Worm (Caenorhabditis elegans): ENCODE data around the gene srx-114.

The srx-114 gene

ce11 chrII:5420947-5421614, 11.9 kb downstream of the srx-114 start, which contains the start of gene tofu-6 (continued):
- TF ChIP-seq dve-1 (tag; optimal IDR thresholded peaks at IDR 0.05; ENCODE audit: insufficient read depth) (no peak), nhr-11 (tag; optimal IDR thresholded peaks at IDR 0.05) (no peak), madf-5 (GFP tag; IDR thresholded peaks at IDR 0.05) (no peak), unc-39 (tag; optimal IDR thresholded peaks at IDR 0.05) (no peak), nhr-28 (tag; optimal IDR thresholded peaks at IDR 0.05) (no peak), F49E8.2 (tag; optimal IDR thresholded peaks at IDR 0.05; ENCODE audit: borderline replicate concordance) (peak; percentile 41), Y75B8A.6 (GFP tag; IDR thresholded peaks at IDR 0.05) (no peak), dmd-8 (GFP tag; IDR thresholded peaks at IDR 0.05) (no peak), vab-7 (GFP tag; IDR thresholded peaks at IDR 0.05) (no peak), sdz-12 (GFP tag; optimal IDR thresholded peaks at IDR 0.05) (no peak), zfp-2 (tag; optimal IDR thresholded peaks at IDR 0.05) (no peak), cey-2 (tag; optimal IDR thresholded peaks at IDR 0.05; ENCODE audit: borderline replicate concordance, insufficient read depth) (no peak), aly-2 (tag; optimal IDR thresholded peaks at IDR 0.05) (no peak), ceh-20 (GFP tag; IDR thresholded peaks at IDR 0.05) (no peak), F44E2.7 (GFP tag; IDR thresholded peaks at IDR 0.05) (no peak), snpc-4 (tag; optimal IDR thresholded peaks at IDR 0.05) (no peak), pqm-1 (tag; optimal IDR thresholded peaks at IDR 0.05) (no peak), set-16 (GFP tag; IDR thresholded peaks at IDR 0.05) (no peak), attf-4 (tag; optimal IDR thresholded peaks at IDR 0.05) (no peak), tra-1 (GFP tag; IDR thresholded peaks at IDR 0.05) (no peak), lin-29 (GFP tag; IDR thresholded peaks at IDR 0.05) (no peak), lin-13 (GFP tag; optimal IDR thresholded peaks at IDR 0.05) (no peak), aha-1 (tag) (peak; percentile 59), nhr-10 (tag; optimal IDR thresholded peaks at IDR 0.05) (no peak), dpl-1 (GFP tag; optimal IDR thresholded peaks at IDR 0.05) (peak; percentile 45)

- TF ChIP-seq fkh-10 (GFP tag; optimal IDR thresholded peaks at IDR 0.05): no peak
- no peak for TF ChIP-seq lin-39 (tag; optimal IDR thresholded peaks at IDR 0.05)
- peak in 1 of 2 experiments; percentile 57 for TF ChIP-seq unc-62 (GFP tag; optimal IDR thresholded peaks at IDR 0.05 in 1 of 2)
- TF ChIP-seq unc-62 (tag; optimal IDR thresholded peaks at IDR 0.05): no peak
Measured at ce11 chrII:5418929-5419328, 14.0 kb downstream of the srx-114 start, which contains the start of gene EEED8.15. Gene EEED8.15 (plus strand): TSS chrII:5419229.

- TF ChIP-seq mep-1 (tag; optimal IDR thresholded peaks at IDR 0.05): no peak
- TF ChIP-seq ces-1 (GFP tag; optimal IDR thresholded peaks at IDR 0.05): no peak
- TF ChIP-seq mxl-3 (GFP tag; optimal IDR thresholded peaks at IDR 0.05): no peak
- TF ChIP-seq hmg-1.1 (GFP tag; IDR thresholded peaks at IDR 0.05): no peak
- TF ChIP-seq aly-2 (tag; optimal IDR thresholded peaks at IDR 0.05): no peak
- no peak for TF ChIP-seq daf-8 (GFP tag; IDR thresholded peaks at IDR 0.05)
- no peak for TF ChIP-seq Y48G9A.11 (GFP tag; IDR thresholded peaks at IDR 0.05)
- no peak for TF ChIP-seq nhr-237 (tag; optimal IDR thresholded peaks at IDR 0.05)
- no peak for TF ChIP-seq dpl-1 (GFP tag; optimal IDR thresholded peaks at IDR 0.05)
- no peak for TF ChIP-seq pha-4 (GFP tag; IDR thresholded peaks at IDR 0.05)
- TF ChIP-seq pha-4 (tag; optimal IDR thresholded peaks at IDR 0.05): no peak
- TF ChIP-seq hlh-30 (tag; optimal IDR thresholded peaks at IDR 0.05; ENCODE audit: insufficient read depth): no peak
Measured at ce11 chrII:5418317-5418716, 14.7 kb downstream of the srx-114 start.
